Worm (Caenorhabditis elegans) whole organism, early embryonic: ENCODE data around the gene iscu-1.
A peak's percentile ranks its signal among the peaks of the same experiment; 100 is the strongest.

Source experiments
- F13C5.2 ChIP-seq: sonication (generic microtip); optimal IDR thresholded peaks from 2 replicates; lab custom pipeline; 2017; ENCODE audit warnings: mild to moderate bottlenecking, missing genetic modification characterization, inconsistent platforms, missing compliant biosample characterization
- ama-1 ChIP-seq: fragments of 150-350 bp; optimal IDR thresholded peaks from 2 replicates; lab custom pipeline; 2014
- ceh-36 ChIP-seq: sonication (generic microtip); optimal IDR thresholded peaks from 2 replicates; lab custom pipeline; 2016; ENCODE audit warnings: missing genetic modification characterization, inconsistent platforms, missing compliant biosample characterization
- hmg-4 ChIP-seq: fragments of 200-800 bp; sonication (Bioruptor generic); optimal IDR thresholded peaks from 2 replicates; lab custom pipeline; 2018; ENCODE audit warnings: mild to moderate bottlenecking, missing genetic modification characterization, missing compliant biosample characterization
- hnd-1 ChIP-seq: sonication (generic microtip); optimal IDR thresholded peaks from 2 replicates; lab custom pipeline; 2016; ENCODE audit warnings: missing genetic modification characterization, missing compliant biosample characterization
- pes-1 ChIP-seq: fragments of 200-800 bp; sonication (Bioruptor generic); IDR thresholded peaks from 2 replicates; pipeline ENCODE4 v1.3.6; 2022; ENCODE audit warnings: missing genetic modification reagents, missing genetic modification characterization, missing compliant biosample characterization
- tbx-11 ChIP-seq: fragments of 200-800 bp; sonication (Bioruptor generic); IDR thresholded peaks from 2 replicates; pipeline ENCODE4 v1.3.6; 2022; ENCODE audit warnings: missing genetic modification characterization, missing compliant biosample characterization

DNA sequence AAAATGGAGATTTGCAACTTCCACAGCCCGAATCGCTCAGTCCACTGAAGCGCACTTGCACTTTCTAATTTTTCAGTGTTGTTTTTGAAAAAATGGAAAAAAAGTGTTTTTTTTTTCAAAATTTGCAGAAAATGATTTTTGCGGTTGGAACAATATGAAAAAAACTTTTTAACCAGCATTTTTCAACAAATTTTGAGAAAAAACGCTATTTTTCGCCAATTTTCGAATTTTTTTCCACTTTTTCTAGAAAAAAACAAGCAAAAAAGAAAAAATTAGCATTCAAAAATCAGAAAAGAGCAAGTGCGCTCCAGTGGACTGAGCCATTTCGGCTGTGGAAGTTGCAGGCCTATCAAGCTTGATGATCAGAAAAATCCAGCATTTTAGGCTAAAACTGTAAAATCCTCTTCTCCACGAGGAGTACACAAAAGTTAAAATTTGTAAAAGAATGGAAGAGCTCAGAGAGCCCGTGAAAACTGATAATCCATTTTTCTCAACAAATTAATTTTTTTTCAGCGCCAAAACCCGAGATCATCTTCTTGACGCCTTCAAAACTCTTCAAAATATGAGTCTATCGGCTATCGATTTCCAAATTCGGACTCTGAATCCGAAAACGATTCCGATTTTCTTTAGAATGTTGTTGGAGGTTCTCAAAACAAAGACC lies 11.6 kb downstream of the iscu-1 start:
- TF ChIP-seq hmg-4 (GFP tag; lab: Kevin White, UChicago): no peak
- no peak for TF ChIP-seq pes-1
- TF ChIP-seq ama-1 (lab: Kevin White, UChicago): peak; percentile 43
- no peak for TF ChIP-seq tbx-11 (GFP tag; lab: Robert Waterston, UW)
- no peak for TF ChIP-seq ceh-36 (tag; lab: Kevin White, UChicago)
- TF ChIP-seq hnd-1: no peak
- no peak for TF ChIP-seq F13C5.2 (tag; lab: Kevin White, UChicago)
